Worm (Caenorhabditis elegans) whole organism, young adult: ENCODE measurements around the gene Y53C12A.6.

Experiments used
- B0019.2 ChIP-seq: fragments of 200-800 bp; sonication (Bioruptor generic); conservative IDR thresholded peaks from 2 replicates; pipeline ENCODE4 v1.3.6; 2022; ENCODE audit warnings: missing genetic modification reagents, missing genetic modification characterization, missing compliant biosample characterization
- B0261.1 ChIP-seq: sonication (generic microtip); optimal IDR thresholded peaks from 2 replicates; lab custom pipeline; 2016; ENCODE audit warnings: mild to moderate bottlenecking, missing genetic modification characterization, moderate library complexity, missing compliant biosample characterization
- D2030.7 ChIP-seq: fragments of 200-800 bp; sonication (Bioruptor generic); IDR thresholded peaks from 2 replicates; pipeline ENCODE4 v1.3.6; 2022; ENCODE audit warnings: missing genetic modification reagents, missing genetic modification characterization, missing compliant biosample characterization
- F33H1.4 ChIP-seq: fragments of 200-800 bp; sonication (Bioruptor generic); IDR thresholded peaks from 2 replicates; pipeline ENCODE4 v1.3.6; 2022; ENCODE audit warnings: missing genetic modification reagents, missing genetic modification characterization, missing compliant biosample characterization
- F57A8.1 ChIP-seq: fragments of 200-800 bp; sonication (Bioruptor generic); optimal IDR thresholded peaks from 2 replicates; lab custom pipeline; 2018; ENCODE audit warnings: mild to moderate bottlenecking, missing genetic modification characterization, moderate library complexity, missing compliant biosample characterization
- F57C9.4 ChIP-seq: sonication (generic microtip); optimal IDR thresholded peaks from 2 replicates; lab custom pipeline; 2017; ENCODE audit warnings: mild to moderate bottlenecking, missing genetic modification characterization, missing compliant biosample characterization
- K11D2.4 ChIP-seq: fragments of 200-800 bp; sonication (Bioruptor generic); IDR thresholded peaks from 2 replicates; pipeline ENCODE4 v1.3.6; 2022; ENCODE audit warnings: missing genetic modification reagents, missing genetic modification characterization, missing compliant biosample characterization
- Y53G8AR.9 ChIP-seq: fragments of 200-800 bp; sonication (Bioruptor generic); conservative IDR thresholded peaks from 2 replicates; pipeline ENCODE4 v1.3.6; 2022; ENCODE audit warnings: missing genetic modification reagents, missing genetic modification characterization, missing compliant biosample characterization
- Y56A3A.18 ChIP-seq: fragments of 200-800 bp; sonication (Bioruptor generic); IDR thresholded peaks from 2 replicates; pipeline ENCODE4 v1.3.6; 2022; ENCODE audit warnings: missing genetic modification reagents, missing genetic modification characterization, missing compliant biosample characterization
- ama-1 ChIP-seq, 3 experiments: fragments of 150-350 bp in 1 of 3; sonication (generic microtip) in 2 of 3; optimal IDR thresholded peaks; 2 replicates each; lab custom pipeline; 2014 to 2018; ENCODE audit warnings: missing biosample characterization in 2 of 3, missing genetic modification characterization in 2 of 3, missing genetic modification reagents in 2 of 3
- atf-7 ChIP-seq: sonication (generic microtip); optimal IDR thresholded peaks from 2 replicates; lab custom pipeline; 2017; ENCODE audit warnings: mild to moderate bottlenecking, missing genetic modification characterization, missing compliant biosample characterization
- attf-5 ChIP-seq: fragments of 200-800 bp; sonication (Bioruptor generic); optimal IDR thresholded peaks from 2 replicates; lab custom pipeline; 2018; ENCODE audit warnings: mild to moderate bottlenecking, missing genetic modification characterization, missing compliant biosample characterization
- bed-2 ChIP-seq: fragments of 200-800 bp; sonication (Bioruptor generic); IDR thresholded peaks from 2 replicates; pipeline ENCODE4 v1.3.6; 2022; ENCODE audit warnings: missing genetic modification reagents, missing genetic modification characterization, missing compliant biosample characterization
- ceh-27 ChIP-seq: fragments of 200-800 bp; sonication (Bioruptor generic); optimal IDR thresholded peaks from 2 replicates; lab custom pipeline; 2018; ENCODE audit warnings: mild to moderate bottlenecking, missing genetic modification characterization, moderate library complexity, missing compliant biosample characterization
- ceh-58 ChIP-seq: fragments of 200-800 bp; sonication (Bioruptor generic); IDR thresholded peaks from 2 replicates; pipeline ENCODE4 v1.3.6; 2022; ENCODE audit warnings: missing genetic modification characterization, missing compliant biosample characterization
- ceh-91 ChIP-seq: fragments of 200-800 bp; sonication (Bioruptor generic); IDR thresholded peaks from 2 replicates; pipeline ENCODE4 v1.3.6; 2022; ENCODE audit warnings: missing genetic modification reagents, missing genetic modification characterization, missing compliant biosample characterization
- die-1 ChIP-seq: sonication (generic microtip); optimal IDR thresholded peaks from 2 replicates; lab custom pipeline; 2016; ENCODE audit warnings: missing genotype, mild to moderate bottlenecking, missing genetic modification characterization, missing compliant biosample characterization
- dox-1 ChIP-seq: fragments of 200-800 bp; sonication (Bioruptor generic); IDR thresholded peaks from 2 replicates; pipeline ENCODE4 v1.3.6; 2022; ENCODE audit warnings: missing genetic modification reagents, missing genetic modification characterization, missing compliant biosample characterization
- egrh-3 ChIP-seq: fragments of 200-800 bp; sonication (Bioruptor generic); IDR thresholded peaks from 2 replicates; pipeline ENCODE4 v1.3.6; 2022; ENCODE audit warnings: missing genetic modification reagents, missing genetic modification characterization, missing compliant biosample characterization
- ekl-4 ChIP-seq: fragments of 200-800 bp; sonication (Bioruptor generic); IDR thresholded peaks from 2 replicates; pipeline ENCODE4 v1.3.6; 2022; ENCODE audit warnings: missing genetic modification reagents, missing genetic modification characterization, missing compliant biosample characterization
- fkh-3 ChIP-seq: sonication (generic microtip); optimal IDR thresholded peaks from 2 replicates; lab custom pipeline; 2016; ENCODE audit warnings: mild to moderate bottlenecking, missing genetic modification characterization, missing compliant biosample characterization
- him-1 ChIP-seq: sonication (generic microtip); optimal IDR thresholded peaks from 2 replicates; lab custom pipeline; 2016; ENCODE audit warnings: missing genotype, missing genetic modification reagents, missing genetic modification characterization, missing compliant biosample characterization
- hlh-12 ChIP-seq: sonication (generic microtip); optimal IDR thresholded peaks from 2 replicates; lab custom pipeline; 2016; ENCODE audit warnings: missing genetic modification characterization, missing compliant biosample characterization
- hmg-1.2 ChIP-seq: fragments of 200-800 bp; sonication (Bioruptor generic); IDR thresholded peaks from 2 replicates; pipeline ENCODE4 v1.3.6; 2022; ENCODE audit warnings: missing genetic modification reagents, missing genetic modification characterization, missing compliant biosample characterization
- hsf-1 ChIP-seq: fragments of 200-800 bp; sonication (Bioruptor generic); IDR thresholded peaks from 2 replicates; pipeline ENCODE4 v1.3.6; 2022; ENCODE audit warnings: missing genetic modification reagents, missing genetic modification characterization, missing compliant biosample characterization
- lag-1 ChIP-seq: fragments of 200-800 bp; sonication (Bioruptor generic); IDR thresholded peaks from 2 replicates; pipeline ENCODE4 v1.3.6; 2022; ENCODE audit warnings: missing genetic modification reagents, missing genetic modification characterization, missing compliant biosample characterization
- let-526 ChIP-seq: fragments of 200-800 bp; sonication (Bioruptor generic); IDR thresholded peaks from 2 replicates; pipeline ENCODE4 v1.3.6; 2022; ENCODE audit warnings: missing genetic modification reagents, missing genetic modification characterization, missing compliant biosample characterization
- let-607 ChIP-seq, 2 experiments: fragments of 200-800 bp in 1 of 2; sonication (Bioruptor generic) in 1 of 2; sonication (generic microtip) in 1 of 2; optimal IDR thresholded peaks; 2 replicates each; lab custom pipeline; 2016 to 2018; ENCODE audit warnings: mild to moderate bottlenecking in 2 of 2, missing compliant biosample characterization in 2 of 2, missing genetic modification characterization in 2 of 2, moderate library complexity in 2 of 2, missing genotype in 1 of 2
- lin-54 ChIP-seq: fragments of 200-800 bp; sonication (Bioruptor generic); optimal IDR thresholded peaks from 2 replicates; lab custom pipeline; 2018; ENCODE audit warnings: mild to moderate bottlenecking, missing genetic modification characterization, missing compliant biosample characterization
- lsl-1 ChIP-seq: fragments of 200-800 bp; sonication (Bioruptor generic); optimal IDR thresholded peaks from 2 replicates; lab custom pipeline; 2018; ENCODE audit warnings: mild to moderate bottlenecking, missing genetic modification characterization, moderate library complexity, missing compliant biosample characterization
- madf-10 ChIP-seq: sonication (generic microtip); optimal IDR thresholded peaks from 2 replicates; lab custom pipeline; 2016; ENCODE audit warnings: mild to moderate bottlenecking, missing genetic modification characterization, missing compliant biosample characterization
- madf-6 ChIP-seq: fragments of 200-800 bp; sonication (Bioruptor generic); IDR thresholded peaks from 2 replicates; pipeline ENCODE4 v1.3.6; 2022; ENCODE audit warnings: missing genetic modification reagents, missing genetic modification characterization, missing compliant biosample characterization
- madf-8 ChIP-seq: fragments of 200-800 bp; sonication (Bioruptor generic); conservative IDR thresholded peaks from 2 replicates; pipeline ENCODE4 v1.3.6; 2022; ENCODE audit warnings: missing genetic modification reagents, missing genetic modification characterization, missing compliant biosample characterization
- nfyb-1 ChIP-seq: fragments of 200-800 bp; sonication (Bioruptor generic); IDR thresholded peaks from 2 replicates; pipeline ENCODE4 v1.3.6; 2022; ENCODE audit warnings: missing genetic modification reagents, missing genetic modification characterization, missing compliant biosample characterization
- nhr-120 ChIP-seq: fragments of 200-800 bp; sonication (Bioruptor generic); IDR thresholded peaks from 2 replicates; pipeline ENCODE4 v1.3.6; 2022; ENCODE audit warnings: missing genetic modification characterization, missing compliant biosample characterization
- nhr-27 ChIP-seq: fragments of 200-800 bp; sonication (Bioruptor generic); optimal IDR thresholded peaks from 2 replicates; lab custom pipeline; 2018; ENCODE audit warnings: mild to moderate bottlenecking, missing genetic modification characterization, moderate library complexity, missing compliant biosample characterization
- nhr-80 ChIP-seq: sonication (generic microtip); optimal IDR thresholded peaks from 2 replicates; lab custom pipeline; 2016; ENCODE audit warnings: missing genetic modification characterization, missing compliant biosample characterization
- nhr-90 ChIP-seq: sonication (generic microtip); optimal IDR thresholded peaks from 2 replicates; lab custom pipeline; 2016; ENCODE audit warnings: missing genotype, mild to moderate bottlenecking, missing genetic modification characterization, missing compliant biosample characterization
- pha-4 ChIP-seq: fragments of 150-350 bp; sonication (generic microtip); optimal IDR thresholded peaks from 2 replicates; lab custom pipeline; 2014; ENCODE audit warnings: missing biosample characterization, missing genetic modification reagents, missing genetic modification characterization
- rcor-1 ChIP-seq: fragments of 200-800 bp; sonication (Bioruptor generic); IDR thresholded peaks from 2 replicates; pipeline ENCODE4 v1.3.6; 2022; ENCODE audit warnings: missing genetic modification reagents, missing genetic modification characterization, missing compliant biosample characterization
- snpc-3.4 ChIP-seq: sonication (generic microtip); optimal IDR thresholded peaks from 2 replicates; lab custom pipeline; 2017; ENCODE audit warnings: missing genetic modification characterization, mild to moderate bottlenecking, missing compliant biosample characterization, antibody characterized with exemption, moderate library complexity, missing genotype, missing genetic modification reagents
- snpc-4 ChIP-seq, 5 experiments: fragments of 150-350 bp in 1 of 5; sonication (generic microtip) in 4 of 5; optimal IDR thresholded peaks; 2 replicates each; lab custom pipeline; 2014 to 2018; ENCODE audit warnings: missing genetic modification characterization in 5 of 5, missing biosample characterization in 3 of 5, antibody characterized with exemption in 2 of 5, mild to moderate bottlenecking in 2 of 5, missing compliant biosample characterization in 2 of 5, missing genotype in 2 of 5, moderate library complexity in 2 of 5, missing genetic modification reagents in 1 of 5
- sptf-2 ChIP-seq: fragments of 200-800 bp; sonication (Bioruptor generic); optimal IDR thresholded peaks from 2 replicates; lab custom pipeline; 2018; ENCODE audit warnings: mild to moderate bottlenecking, missing genetic modification characterization, missing compliant biosample characterization
- tbp1 ChIP-seq: fragments of 200-800 bp; sonication (Bioruptor generic); optimal IDR thresholded peaks from 2 replicates; lab custom pipeline; 2018; ENCODE audit warnings: mild to moderate bottlenecking, missing genetic modification characterization, missing compliant biosample characterization
- tlf-1 ChIP-seq: fragments of 200-800 bp; sonication (Bioruptor generic); optimal IDR thresholded peaks from 2 replicates; lab custom pipeline; 2018; ENCODE audit warnings: mild to moderate bottlenecking, missing genetic modification characterization, missing compliant biosample characterization
- unc-62 ChIP-seq: fragments of 150-350 bp; optimal IDR thresholded peaks from 2 replicates; lab custom pipeline; 2014; ENCODE audit warnings: missing biosample characterization, missing genetic modification reagents, missing genetic modification characterization
- ztf-22 ChIP-seq: fragments of 200-800 bp; sonication (Bioruptor generic); optimal IDR thresholded peaks from 2 replicates; lab custom pipeline; 2018; ENCODE audit warnings: mild to moderate bottlenecking, missing genetic modification characterization, moderate library complexity, missing compliant biosample characterization
- ztf-25 ChIP-seq: fragments of 200-800 bp; sonication (Bioruptor generic); IDR thresholded peaks from 2 replicates; pipeline ENCODE4 v1.3.6; 2022; ENCODE audit warnings: missing genetic modification reagents, missing genetic modification characterization, missing compliant biosample characterization

Y53C12A.6 gene

DNA sequence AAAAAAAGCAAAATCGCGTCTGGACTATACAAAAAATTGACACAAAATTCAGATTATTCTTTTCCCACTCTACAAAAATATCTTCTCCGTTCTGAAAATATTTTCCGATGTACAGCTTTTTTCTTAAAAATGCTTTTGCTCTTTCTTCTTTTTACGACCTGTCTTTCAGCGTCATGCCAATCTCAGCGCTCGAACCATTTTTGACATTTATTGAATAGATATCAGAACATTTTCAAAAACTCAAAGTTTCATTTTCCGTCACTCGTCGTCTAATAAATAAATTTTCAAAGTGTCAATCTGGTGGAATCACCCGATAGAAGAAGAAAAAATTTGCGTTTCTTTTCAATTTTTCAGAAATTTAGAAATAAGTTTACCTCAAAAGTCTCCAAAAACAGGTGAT, 23.6 kb upstream of the Y53C12A.6 start (continued):
- TF ChIP-seq attf-5 (no peak), ama-1 (optimal IDR thresholded peaks at IDR 0.05; lab: Kevin White, UChicago) (no peak), ama-1 (GFP tag; optimal IDR thresholded peaks at IDR 0.05; lab: Kevin White, UChicago) (no peak), ceh-91 (GFP tag; lab: Robert Waterston, UW) (no peak), K11D2.4 (GFP tag; lab: Robert Waterston, UW) (no peak), F57C9.4 (tag; lab: Kevin White, UChicago) (no peak), die-1 (tag; lab: Kevin White, UChicago) (no peak), lsl-1 (no peak), madf-10 (tag; lab: Kevin White, UChicago) (peak; percentile 2), ekl-4 (no peak), B0019.2 (GFP tag; lab: Robert Waterston, UW) (no peak), snpc-3.4 (tag; lab: Kevin White, UChicago) (no peak), lag-1 (GFP tag; lab: Robert Waterston, UW) (no peak), atf-7 (peak; percentile 22), ceh-58 (no peak), hlh-12 (tag; lab: Kevin White, UChicago) (no peak), tbp1 (GFP tag; lab: Kevin White, UChicago) (peak; percentile 33), nfyb-1 (GFP tag; lab: Robert Waterston, UW) (peak; percentile 28; the same call in 1 of the 2 replicates), F33H1.4 (GFP tag; lab: Robert Waterston, UW) (no peak), bed-2 (GFP tag; lab: Robert Waterston, UW) (no peak), egrh-3 (GFP tag; lab: Robert Waterston, UW) (no peak), nhr-27 (no peak), madf-6 (GFP tag; lab: Robert Waterston, UW) (no peak), rcor-1 (GFP tag; lab: Robert Waterston, UW) (no peak), madf-8 (GFP tag; lab: Robert Waterston, UW) (no peak), D2030.7 (GFP tag; lab: Robert Waterston, UW) (no peak), lin-54 (GFP tag; lab: Kevin White, UChicago) (peak; percentile 6), fkh-3 (tag; lab: Kevin White, UChicago) (no peak), unc-62 (GFP tag; lab: Kevin White, UChicago) (peak; percentile 97), him-1 (tag; lab: Kevin White, UChicago) (no peak), nhr-120 (no peak), tlf-1 (GFP tag; lab: Kevin White, UChicago) (peak; percentile 41), ceh-27 (no peak)
- TF ChIP-seq, all 124 proteins: peak for 11

- TF ChIP-seq sptf-2 (GFP tag; lab: Kevin White, UChicago) (no peak), ztf-25 (GFP tag; lab: Robert Waterston, UW) (no peak), pha-4 (tag; lab: Kevin White, UChicago) (peak; percentile 53), Y56A3A.18 (0 out of 2 replicates have a peak, but pooled peaks have one; percentile 8), ztf-22 (GFP tag; lab: Kevin White, UChicago) (peak; percentile 76), hlh-12 (tag; lab: Kevin White, UChicago) (no peak), let-526 (no peak), dox-1 (GFP tag; lab: Robert Waterston, UW) (peak; percentile 60; the same call in 1 of the 2 replicates), nhr-90 (tag; lab: Kevin White, UChicago) (peak; percentile 38), let-607 (tag; optimal IDR thresholded peaks at IDR 0.05; lab: Kevin White, UChicago) (peak; percentile 61 to 69), hsf-1 (no peak), snpc-4 (GFP tag; optimal IDR thresholded peaks at IDR 0.05; lab: Kevin White, UChicago) (no peak), snpc-4 (tag; optimal IDR thresholded peaks at IDR 0.05; lab: Kevin White, UChicago) (peak in 1 of 4 experiments; percentile 4), unc-62 (GFP tag; lab: Kevin White, UChicago) (no peak), tbp1 (GFP tag; lab: Kevin White, UChicago) (peak; percentile 13), nhr-80 (tag; lab: Kevin White, UChicago) (peak; percentile 86), hmg-1.2 (GFP tag; lab: Robert Waterston, UW) (0 out of 2 replicates have a peak, but pooled peaks have one; percentile 11), F57A8.1 (GFP tag; lab: Kevin White, UChicago) (no peak), B0261.1 (tag; lab: Kevin White, UChicago) (no peak), Y53G8AR.9 (GFP tag; lab: Robert Waterston, UW) (0 out of 2 replicates have a peak, but pooled peaks have one; percentile 47)
Observed at ce11 chrII:9740552-9740951, 22.7 kb upstream of the Y53C12A.6 start.
